Worm (Caenorhabditis elegans) whole organism, mixed stage, embryonic: ENCODE data around the gene dnj-26.

Source experiments
- M03D4.4 ChIP-seq: sonication (generic microtip); optimal IDR thresholded peaks from 2 replicates; lab custom pipeline; 2017; ENCODE audit warnings: mild to moderate bottlenecking, missing genetic modification characterization, missing compliant biosample characterization
- bed-3 ChIP-seq: fragments of 200-800 bp; sonication (Bioruptor generic); optimal IDR thresholded peaks from 3 replicates; lab custom pipeline; 2018; ENCODE audit warnings: mild to moderate bottlenecking, missing genetic modification characterization, moderate library complexity, missing compliant biosample characterization
- ceh-39 ChIP-seq: fragments of 150-350 bp; optimal IDR thresholded peaks from 2 replicates; lab custom pipeline; 2014; ENCODE audit warnings: missing biosample characterization, missing genetic modification characterization
- ceh-43 ChIP-seq: fragments of 200-800 bp; sonication (Bioruptor generic); optimal IDR thresholded peaks from 2 replicates; lab custom pipeline; 2018; ENCODE audit warnings: mild to moderate bottlenecking, missing genetic modification characterization, moderate library complexity, missing compliant biosample characterization
- ceh-83 ChIP-seq: fragments of 200-800 bp; sonication (Bioruptor generic); optimal IDR thresholded peaks from 2 replicates; lab custom pipeline; 2018; ENCODE audit warnings: mild to moderate bottlenecking, missing genetic modification characterization, missing compliant biosample characterization
- ces-1 ChIP-seq: fragments of 150-350 bp; optimal IDR thresholded peaks from 2 replicates; lab custom pipeline; 2014; ENCODE audit warnings: missing biosample characterization, missing genetic modification reagents, missing genetic modification characterization
- drap-1 ChIP-seq: fragments of 200-800 bp; sonication (Bioruptor generic); optimal IDR thresholded peaks from 3 replicates; lab custom pipeline; 2018; ENCODE audit warnings: mild to moderate bottlenecking, missing genetic modification characterization, missing compliant biosample characterization
- elt-1 ChIP-seq: sonication (generic microtip); optimal IDR thresholded peaks from 2 replicates; lab custom pipeline; 2017; ENCODE audit warnings: missing genetic modification characterization, mild to moderate bottlenecking, missing compliant biosample characterization, antibody characterized with exemption, moderate library complexity, borderline replicate concordance; ENCODE audit not compliant: insufficient read depth
- elt-3 ChIP-seq: fragments of 150-350 bp; optimal IDR thresholded peaks from 2 replicates; lab custom pipeline; 2014; ENCODE audit warnings: missing biosample characterization, missing genetic modification characterization
- flh-1 ChIP-seq: fragments of 200-800 bp; sonication (Bioruptor generic); optimal IDR thresholded peaks from 2 replicates; lab custom pipeline; 2018; ENCODE audit warnings: mild to moderate bottlenecking, missing genetic modification characterization, moderate library complexity, missing compliant biosample characterization
- ham-2 ChIP-seq: fragments of 200-800 bp; sonication (Bioruptor generic); optimal IDR thresholded peaks from 2 replicates; lab custom pipeline; 2018; ENCODE audit warnings: mild to moderate bottlenecking, missing genetic modification characterization, missing compliant biosample characterization
- hlh-1 ChIP-seq: fragments of 150-350 bp; optimal IDR thresholded peaks from 2 replicates; lab custom pipeline; 2014; ENCODE audit warnings: missing biosample characterization, missing genetic modification reagents, missing genetic modification characterization
- lin-13 ChIP-seq: fragments of 150-350 bp; optimal IDR thresholded peaks from 2 replicates; lab custom pipeline; 2014; ENCODE audit warnings: missing biosample characterization, missing genetic modification characterization
- lsy-2 ChIP-seq: fragments of 150-350 bp; optimal IDR thresholded peaks from 2 replicates; lab custom pipeline; 2014; ENCODE audit warnings: missing biosample characterization, missing genetic modification characterization
- mab-5 ChIP-seq: fragments of 150-350 bp; optimal IDR thresholded peaks from 2 replicates; lab custom pipeline; 2014; ENCODE audit warnings: missing biosample characterization, missing genetic modification characterization
- mep-1 ChIP-seq: fragments of 150-350 bp; optimal IDR thresholded peaks from 2 replicates; lab custom pipeline; 2017; ENCODE audit warnings: missing biosample characterization, missing genetic modification reagents, missing genetic modification characterization, inconsistent platforms
- mls-2 ChIP-seq: sonication (generic microtip); optimal IDR thresholded peaks from 2 replicates; lab custom pipeline; 2016; ENCODE audit warnings: mild to moderate bottlenecking, missing genetic modification characterization, moderate library complexity, missing compliant biosample characterization
- nhr-12 ChIP-seq: fragments of 150-350 bp; optimal IDR thresholded peaks from 2 replicates; lab custom pipeline; 2014; ENCODE audit warnings: missing biosample characterization, missing genetic modification characterization
- nhr-2 ChIP-seq: fragments of 150-350 bp; optimal IDR thresholded peaks from 2 replicates; lab custom pipeline; 2014; ENCODE audit warnings: missing biosample characterization, missing genetic modification characterization
- nhr-237 ChIP-seq: fragments of 150-350 bp; optimal IDR thresholded peaks from 2 replicates; lab custom pipeline; 2014; ENCODE audit warnings: missing biosample characterization, missing genetic modification characterization
- nhr-76 ChIP-seq: sonication (generic microtip); optimal IDR thresholded peaks from 2 replicates; lab custom pipeline; 2017; ENCODE audit warnings: missing biosample characterization, missing genetic modification characterization
- pha-4 ChIP-seq: fragments of 150-350 bp; optimal IDR thresholded peaks from 2 replicates; lab custom pipeline; 2018; ENCODE audit warnings: missing biosample characterization, missing genetic modification reagents, missing genetic modification characterization
- sem-2 ChIP-seq: fragments of 200-800 bp; sonication (Bioruptor generic); optimal IDR thresholded peaks from 2 replicates; lab custom pipeline; 2018; ENCODE audit warnings: mild to moderate bottlenecking, missing genetic modification characterization, missing compliant biosample characterization
- sptf-1 ChIP-seq: sonication (generic microtip); optimal IDR thresholded peaks from 2 replicates; lab custom pipeline; 2017; ENCODE audit warnings: mild to moderate bottlenecking, missing genetic modification characterization, moderate library complexity, missing compliant biosample characterization
- tbx-8 ChIP-seq: fragments of 200-800 bp; sonication (Bioruptor generic); optimal IDR thresholded peaks from 2 replicates; lab custom pipeline; 2018; ENCODE audit warnings: mild to moderate bottlenecking, missing genetic modification characterization, moderate library complexity, missing compliant biosample characterization
- unc-120 ChIP-seq: sonication (generic microtip); optimal IDR thresholded peaks from 2 replicates; lab custom pipeline; 2017; ENCODE audit warnings: missing genetic modification characterization, missing compliant biosample characterization; ENCODE audit not compliant: poor library complexity, severe bottlenecking
- unc-39 ChIP-seq: fragments of 150-350 bp; optimal IDR thresholded peaks from 2 replicates; lab custom pipeline; 2014; ENCODE audit warnings: missing biosample characterization, missing genetic modification characterization
- unc-62 ChIP-seq: fragments of 150-350 bp; optimal IDR thresholded peaks from 2 replicates; lab custom pipeline; 2014; ENCODE audit warnings: missing biosample characterization, missing genetic modification reagents, missing genetic modification characterization
- zip-8 ChIP-seq: fragments of 150-350 bp; optimal IDR thresholded peaks from 2 replicates; lab custom pipeline; 2014; ENCODE audit warnings: missing biosample characterization, missing genetic modification characterization
- ztf-11 ChIP-seq: fragments of 150-350 bp; optimal IDR thresholded peaks from 2 replicates; lab custom pipeline; 2014; ENCODE audit warnings: missing biosample characterization, missing genetic modification characterization

The dnj-26 gene

DNA sequence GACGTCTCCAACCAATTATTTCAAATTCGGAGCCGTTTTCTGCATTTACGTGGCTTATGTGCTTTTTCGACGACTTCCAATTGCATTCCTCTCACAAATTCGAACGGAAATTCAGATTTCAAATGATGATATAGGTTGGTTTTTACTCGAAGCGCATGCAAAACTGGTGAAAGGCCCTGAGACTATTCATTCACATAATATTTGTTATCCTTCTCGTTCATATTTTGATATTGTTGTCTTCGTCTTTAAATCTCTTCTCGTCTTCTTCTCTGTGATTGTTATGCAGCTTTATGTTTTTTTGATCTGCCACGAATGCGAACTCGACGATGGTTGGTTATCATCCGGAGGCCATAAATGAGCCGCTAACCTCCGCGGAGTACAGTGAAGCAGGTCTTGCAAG, 30.4 kb upstream of the dnj-26 start, which contains the start of gene hpo-12:
Gene hpo-12 (plus strand): TSS at position 301 of the 400 bp plus-strand sequence.
- TF ChIP-seq elt-3 (tag; lab: Kevin White, UChicago) (no peak), tbx-8 (no peak), lin-13 (tag; lab: Kevin White, UChicago) (no peak), mls-2 (tag; lab: Kevin White, UChicago) (no peak), bed-3 (no peak), nhr-2 (no peak), pha-4 (tag; lab: Kevin White, UChicago) (no peak), nhr-12 (tag; lab: Kevin White, UChicago) (no peak), mep-1 (tag; lab: Kevin White, UChicago) (no peak), sem-2 (GFP tag; lab: Kevin White, UChicago) (no peak), ztf-11 (tag; lab: Kevin White, UChicago) (no peak), flh-1 (GFP tag; lab: Kevin White, UChicago) (no peak), ham-2 (GFP tag; lab: Kevin White, UChicago) (no peak), unc-120 (tag; lab: Kevin White, UChicago) (no peak), nhr-76 (tag; lab: Kevin White, UChicago) (no peak), elt-1 (no peak), ceh-43 (no peak), sptf-1 (no peak)

- peak; percentile 35 for TF ChIP-seq lsy-2 (tag; lab: Kevin White, UChicago)
- peak; percentile 3 for TF ChIP-seq ces-1 (GFP tag; lab: Kevin White, UChicago)
- no peak for TF ChIP-seq M03D4.4 (tag; lab: Kevin White, UChicago)
- no peak for TF ChIP-seq ceh-83
- TF ChIP-seq drap-1 (GFP tag; lab: Kevin White, UChicago), result no peak
- no peak for TF ChIP-seq nhr-76 (tag; lab: Kevin White, UChicago)
- TF ChIP-seq nhr-237 (tag; lab: Kevin White, UChicago), result no peak
- no peak for TF ChIP-seq mep-1 (tag; lab: Kevin White, UChicago)
- TF ChIP-seq elt-1, result no peak
- peak; percentile 41 for TF ChIP-seq ceh-43
Observed at ce11 chrIV:12282157-12282789, 29.8 kb upstream of the dnj-26 start, which contains the start of the genes C42C1.12 and C42C1.19. C42C1.12 (minus strand) TSS chrIV:12282207. C42C1.19 (plus strand) TSS chrIV:12282739.

DNA sequence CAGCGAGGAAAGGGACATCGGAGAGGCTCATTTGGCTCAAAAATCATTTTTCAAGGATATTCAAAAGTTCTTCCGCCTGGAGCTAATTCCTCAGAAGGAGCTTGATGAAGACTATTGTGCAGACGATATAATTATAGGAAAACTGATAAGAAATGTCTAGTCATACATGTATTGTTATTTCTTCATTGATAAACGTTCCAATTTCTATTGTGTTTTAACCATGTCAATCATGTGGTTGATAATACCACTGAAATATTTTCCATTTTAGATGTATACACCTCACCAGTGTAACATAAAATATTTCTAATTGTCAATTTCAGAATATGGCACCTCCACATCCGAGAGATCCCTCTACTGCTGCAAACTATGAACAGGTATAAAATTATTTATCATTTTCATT, 26.9 kb upstream of the dnj-26 start, which contains the start of gene ltah-1.1:
Gene ltah-1.1 (plus strand): TSS at position 283 of the 400 bp plus-strand sequence.
- TF ChIP-seq pha-4 (tag; lab: Kevin White, UChicago), result no peak
- TF ChIP-seq ceh-43, result no peak
- no peak for TF ChIP-seq mls-2 (tag; lab: Kevin White, UChicago)
- TF ChIP-seq zip-8, result no peak
- no peak for TF ChIP-seq ham-2 (GFP tag; lab: Kevin White, UChicago)
- no peak for TF ChIP-seq nhr-76 (tag; lab: Kevin White, UChicago)
- TF ChIP-seq bed-3, result no peak
- TF ChIP-seq drap-1 (GFP tag; lab: Kevin White, UChicago), result no peak
- no peak for TF ChIP-seq M03D4.4 (tag; lab: Kevin White, UChicago)
- no peak for TF ChIP-seq elt-1
- no peak for TF ChIP-seq hlh-1 (tag; lab: Kevin White, UChicago)
- no peak for TF ChIP-seq elt-3 (tag; lab: Kevin White, UChicago)
- TF ChIP-seq unc-39 (tag; lab: Kevin White, UChicago), result no peak
- no peak for TF ChIP-seq ceh-39 (tag; lab: Kevin White, UChicago)
- TF ChIP-seq mab-5 (tag; lab: Kevin White, UChicago), result no peak
- TF ChIP-seq ztf-11 (tag; lab: Kevin White, UChicago), result no peak
- TF ChIP-seq, all 35 proteins: peak for 0

DNA sequence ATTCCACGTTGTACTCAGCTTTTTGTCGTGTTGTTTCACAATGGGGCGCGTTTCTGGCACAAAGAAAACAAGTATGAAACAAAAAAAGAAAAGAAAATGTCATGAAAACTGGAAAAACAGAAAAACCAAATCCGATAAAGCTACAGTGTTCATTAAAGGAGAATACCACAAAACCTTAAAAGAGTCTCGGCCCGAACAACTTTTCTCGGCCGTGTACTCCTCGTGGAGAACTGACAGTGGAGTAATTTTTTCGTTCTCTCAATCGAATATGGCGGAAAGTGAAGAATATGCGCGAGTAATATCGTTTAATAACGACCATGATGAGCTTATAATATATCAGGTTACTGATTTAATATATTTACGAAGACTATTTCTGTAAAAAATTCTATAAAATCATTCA, 26.0 kb upstream of the dnj-26 start, which contains the start of the genes tag-335 and vkmt-1:
Gene tag-335 (minus strand): TSS at position 88 of the 400 bp plus-strand sequence.
Gene vkmt-1 (plus strand): TSS at position 219 of the 400 bp plus-strand sequence.
- TF ChIP-seq nhr-12 (tag; lab: Kevin White, UChicago) (no peak), unc-62 (GFP tag; lab: Kevin White, UChicago) (no peak), M03D4.4 (tag; lab: Kevin White, UChicago) (no peak), elt-1 (no peak), tbx-8 (no peak)

DNA sequence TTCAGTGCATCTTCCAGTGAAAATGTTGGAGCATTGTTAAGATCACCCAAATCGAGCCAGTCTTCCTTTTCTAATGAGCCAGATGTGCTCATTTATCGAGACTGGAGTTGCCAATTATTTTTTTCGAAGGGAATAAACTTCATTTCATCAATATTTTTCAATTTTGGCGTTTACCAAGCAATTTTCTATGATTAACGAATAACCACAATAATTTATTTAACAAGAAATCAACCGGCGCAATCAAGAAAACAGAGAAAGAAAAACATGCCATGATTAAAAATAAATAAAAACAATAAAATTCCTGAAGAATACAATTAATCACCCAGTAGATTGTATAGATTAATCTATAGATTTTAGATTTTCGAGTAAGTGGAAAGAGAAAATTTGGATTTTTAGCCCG, 23.4 kb upstream of the dnj-26 start, which contains the start of gene vps-8:
Gene vps-8 (minus strand): TSS at position 101 of the 400 bp plus-strand sequence.
- TF ChIP-seq elt-1 (no peak), elt-3 (tag; lab: Kevin White, UChicago) (no peak), ceh-43 (no peak), nhr-237 (tag; lab: Kevin White, UChicago) (no peak)
